Fruit fly (Drosophila melanogaster) whole organism, pupa: Measurements from ENCODE around the gene HisCl1.

ENCODE experiments used
- CG8159 ChIP-seq: fragments of 200-800 bp; sonication (Bioruptor generic); optimal IDR thresholded peaks from 3 replicates; lab custom pipeline; 2018; ENCODE audit warnings: missing biosample characterization, mild to moderate bottlenecking, missing genetic modification characterization, moderate library complexity
- Ets98B ChIP-seq: fragments of 200-800 bp; sonication (Bioruptor generic); IDR thresholded peaks from 2 replicates; pipeline ENCODE4 v1.3.6; 2022; ENCODE audit warnings: missing biosample characterization, missing genetic modification characterization
- Snoo ChIP-seq: fragments of 200-800 bp; sonication (Bioruptor generic); optimal IDR thresholded peaks from 3 replicates; lab custom pipeline; 2017; ENCODE audit warnings: missing biosample characterization, mild to moderate bottlenecking, missing genetic modification characterization, inconsistent platforms

DNA sequence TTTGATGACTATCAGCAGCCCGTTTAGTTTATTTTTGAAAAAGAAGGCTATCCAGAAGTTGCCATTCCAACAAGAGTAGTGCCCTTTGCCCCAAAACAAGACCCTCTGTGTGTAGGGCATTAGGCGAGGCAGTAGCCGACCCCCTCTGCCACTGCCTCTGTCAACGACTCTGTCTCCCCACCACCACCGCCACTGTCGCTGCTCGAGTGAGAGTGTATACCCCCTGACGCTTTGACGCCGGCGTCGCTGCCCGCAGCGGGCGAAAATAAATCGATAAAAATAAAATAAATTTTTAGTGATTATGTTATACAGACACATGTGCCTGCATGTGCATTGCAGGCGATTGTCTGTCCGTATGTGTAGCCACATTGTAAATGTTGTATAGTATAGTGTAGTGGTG, 9.9 kb upstream of the HisCl1 start:
- TF ChIP-seq Snoo (tag; lab: Kevin White, UChicago) (no peak), Ets98B (GFP tag; lab: Robert Waterston, UW) (peak; percentile 32; the same call in 1 of the 2 replicates), CG8159 (no peak)
